Worm (Caenorhabditis elegans): ENCODE measurements around the gene C32B5.13.
"Not testable (repeated sequence)": the region's sequence is repeated elsewhere in the genome, so short reads cannot be mapped to it uniquely, and the experiment has no call there.

Gene C32B5.13

DNA sequence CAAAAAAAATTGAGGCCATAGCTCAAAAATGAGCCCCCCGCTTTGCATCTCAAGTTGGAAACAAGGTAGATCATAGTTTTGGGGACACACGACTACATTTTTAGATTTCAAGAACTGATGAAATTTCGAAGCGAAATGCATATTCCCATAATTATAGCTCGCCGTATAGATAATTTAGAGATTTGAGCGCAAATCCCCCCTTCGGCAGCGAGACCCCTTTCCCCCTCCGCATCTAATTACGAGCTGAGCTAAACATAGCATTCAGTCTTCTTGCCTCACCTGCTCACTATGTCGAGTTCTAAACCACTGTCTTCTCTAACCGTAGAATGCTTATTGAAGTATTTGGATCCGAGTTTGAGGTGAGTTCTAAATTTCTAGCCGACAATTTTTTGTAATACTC is 17.3 kb upstream of the C32B5.13 start, which contains the start of the genes fbxc-17 and fbxc-15:
Gene fbxc-17, minus strand, starts transcription at position 101 of the 400 bp plus-strand sequence.
Gene fbxc-15, plus strand, starts transcription at position 289 of the 400 bp plus-strand sequence.
- TF ChIP-seq unc-86 (tag; optimal IDR thresholded peaks at IDR 0.05) = no peak
- TF ChIP-seq sptf-1 (tag; optimal IDR thresholded peaks at IDR 0.05) = no peak
- TF ChIP-seq nhr-237 (tag; optimal IDR thresholded peaks at IDR 0.05) = no peak
- TF ChIP-seq lsy-2 (tag; optimal IDR thresholded peaks at IDR 0.05) = no peak
- no peak for TF ChIP-seq jun-1 (tag; optimal IDR thresholded peaks at IDR 0.05)
- no peak for TF ChIP-seq ama-1 (optimal IDR thresholded peaks at IDR 0.05)
- TF ChIP-seq ceh-8 (GFP tag; optimal IDR thresholded peaks at IDR 0.05) = no peak
- TF ChIP-seq nhr-19 (GFP tag; conservative IDR thresholded peaks at IDR 0.05) = no peak
- no peak for TF ChIP-seq zip-4 (GFP tag; optimal IDR thresholded peaks at IDR 0.05)
- TF ChIP-seq snu-23 (GFP tag; optimal IDR thresholded peaks at IDR 0.05) = no peak
- no peak for TF ChIP-seq snpc-4 (tag; optimal IDR thresholded peaks at IDR 0.05)
- TF ChIP-seq mdl-1 (tag; optimal IDR thresholded peaks at IDR 0.05) = no peak
- no peak for TF ChIP-seq mef-2 (tag; optimal IDR thresholded peaks at IDR 0.05)
- TF ChIP-seq fkh-4 (tag; optimal IDR thresholded peaks at IDR 0.05; ENCODE audit: borderline replicate concordance) = no peak
- TF ChIP-seq lin-13 (GFP tag; optimal IDR thresholded peaks at IDR 0.05) = no peak
- TF ChIP-seq vab-15 (tag; optimal IDR thresholded peaks at IDR 0.05) = no peak
- TF ChIP-seq ztf-11 (tag; optimal IDR thresholded peaks at IDR 0.05) = no peak

ce11 chrII:973999-974398 is 12.1 kb upstream of the C32B5.13 start, which contains the start of gene fbxc-14:
TSS of gene fbxc-14 (plus strand) at chrII:974299.
- no peak for TF ChIP-seq dsc-1 (tag; optimal IDR thresholded peaks at IDR 0.05)
- TF ChIP-seq swsn-7 (tag; optimal IDR thresholded peaks at IDR 0.05) = no peak
- no peak for TF ChIP-seq hlh-4 (tag; optimal IDR thresholded peaks at IDR 0.05)

DNA sequence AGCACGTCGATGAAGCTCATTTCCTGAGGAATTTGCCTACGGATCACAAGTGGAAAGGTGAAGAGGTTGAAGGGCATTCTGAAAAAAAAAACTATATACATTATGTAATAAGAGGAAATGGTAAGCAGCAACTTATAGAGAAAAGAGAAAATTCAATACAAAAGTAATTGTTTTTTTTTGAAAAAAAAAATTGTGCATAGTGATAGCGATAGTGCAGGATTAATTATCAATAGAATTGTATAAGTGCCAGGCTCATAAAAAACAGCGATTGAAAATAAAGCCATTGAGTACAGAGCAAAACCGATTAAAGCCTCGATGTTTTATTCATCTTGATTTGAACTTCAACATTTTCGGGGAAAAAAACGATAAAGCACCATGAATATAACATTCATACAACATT is 11.0 kb upstream of the C32B5.13 start, which contains the start of gene C32B5.15:
Gene C32B5.15, minus strand, starts transcription at position 101 of the 400 bp plus-strand sequence.
- TF ChIP-seq ets-5 (GFP tag; IDR thresholded peaks at IDR 0.05) = no peak
- no peak for TF ChIP-seq efl-3 (GFP tag; optimal IDR thresholded peaks at IDR 0.05)
- no peak for TF ChIP-seq nhr-85 (tag)
- TF ChIP-seq pag-3 (tag; optimal IDR thresholded peaks at IDR 0.05; ENCODE audit: borderline replicate concordance, insufficient read depth) = no peak
- TF ChIP-seq elt-3 (tag; optimal IDR thresholded peaks at IDR 0.05) = no peak
- TF ChIP-seq vab-15 (tag; optimal IDR thresholded peaks at IDR 0.05) = no peak
- no peak for TF ChIP-seq sox-4 (tag; optimal IDR thresholded peaks at IDR 0.05)
- TF ChIP-seq nhr-20 (tag; optimal IDR thresholded peaks at IDR 0.05) = no peak

ce11 chrII:968106-968505 is 6.2 kb upstream of the C32B5.13 start, which contains the start of gene C32B5.6:
TSS of gene C32B5.6 (plus strand) at chrII:968406.
- not testable (repeated sequence) for TF ChIP-seq zip-4 (GFP tag; optimal IDR thresholded peaks at IDR 0.05); ztf-4 (tag; optimal IDR thresholded peaks at IDR 0.05); efl-3 (GFP tag; optimal IDR thresholded peaks at IDR 0.05)

ce11 chrII:966962-967361 is 5.1 kb upstream of the C32B5.13 start, which contains the start of gene fbxc-18:
TSS of gene fbxc-18 (minus strand) at chrII:967062.
- TF ChIP-seq mef-2, unc-130, egl-27 (tag; optimal IDR thresholded peaks at IDR 0.05): not testable (repeated sequence)

DNA sequence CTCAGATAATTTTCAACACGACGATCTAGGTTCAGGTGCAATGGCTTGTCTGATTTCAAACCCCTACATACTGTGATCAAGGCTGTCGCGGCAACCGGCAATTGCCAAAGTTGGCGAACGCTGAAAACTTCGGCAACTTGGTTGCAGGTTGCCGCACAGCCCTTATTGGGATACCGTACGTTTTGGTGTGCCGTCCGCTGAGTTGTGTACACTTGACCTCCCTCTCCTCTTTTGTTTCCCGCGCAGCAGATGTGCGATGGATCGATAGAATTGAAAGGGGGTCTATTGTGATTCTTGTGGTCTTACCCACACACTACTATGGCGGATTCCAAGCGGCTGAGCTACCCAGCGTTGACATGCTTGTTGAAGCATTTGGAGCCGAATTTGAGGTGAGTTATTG is 1.6 kb downstream of the C32B5.13 start, which contains the start of the genes C32B5.18 and C32B5.7:
Gene C32B5.18, plus strand, starts transcription at position 301 of the 400 bp plus-strand sequence.
Gene C32B5.7, plus strand, starts transcription at position 311 of the 400 bp plus-strand sequence.
- TF ChIP-seq fkh-8 (tag; optimal IDR thresholded peaks at IDR 0.05) = no peak
- no peak for TF ChIP-seq lir-3 (tag; optimal IDR thresholded peaks at IDR 0.05; ENCODE audit: poor library complexity)
- TF ChIP-seq tbx-2 (tag; optimal IDR thresholded peaks at IDR 0.05) = no peak
- TF ChIP-seq hpl-2 (GFP tag; optimal IDR thresholded peaks at IDR 0.05) = no peak
- no peak for TF ChIP-seq blmp-1 (tag; optimal IDR thresholded peaks at IDR 0.05)

Measured in whole organism, L1 larva.